Fruit fly (Drosophila melanogaster) whole organism, pupa: Measurements from ENCODE around the gene CG13038.
A peak's percentile ranks its signal among the peaks of the same experiment; 100 is the strongest.

ENCODE experiments used
- CG10348 ChIP-seq: fragments of 200-800 bp; sonication (Bioruptor generic); IDR thresholded peaks from 2 replicates; pipeline ENCODE4 v1.3.6; 2022; ENCODE audit warnings: missing biosample characterization, missing genetic modification characterization
- CG14655 ChIP-seq: fragments of 200-800 bp; sonication (Bioruptor generic); optimal IDR thresholded peaks from 3 replicates; lab custom pipeline; 2017; ENCODE audit warnings: mild to moderate bottlenecking, missing biosample characterization, missing genetic modification reagents, missing genetic modification characterization
- CG17806 ChIP-seq: fragments of 200-800 bp; sonication (Bioruptor generic); optimal IDR thresholded peaks from 2 replicates; lab custom pipeline; 2018; ENCODE audit warnings: missing biosample characterization, mild to moderate bottlenecking, missing genetic modification characterization, moderate library complexity
- CG32121 ChIP-seq: fragments of 200-800 bp; sonication (Bioruptor generic); IDR thresholded peaks from 2 replicates; pipeline ENCODE4 v1.3.6; 2022; ENCODE audit warnings: missing biosample characterization, missing genetic modification characterization
- Ets98B ChIP-seq: fragments of 200-800 bp; sonication (Bioruptor generic); IDR thresholded peaks from 2 replicates; pipeline ENCODE4 v1.3.6; 2022; ENCODE audit warnings: missing biosample characterization, missing genetic modification characterization
- Pif1A ChIP-seq: fragments of 200-800 bp; sonication (Bioruptor generic); optimal IDR thresholded peaks from 3 replicates; lab custom pipeline; 2016; ENCODE audit warnings: missing biosample characterization, missing genetic modification characterization
- gl ChIP-seq: fragments of 200-800 bp; sonication (Bioruptor generic); optimal IDR thresholded peaks from 2 replicates; lab custom pipeline; 2018; ENCODE audit warnings: missing biosample characterization, mild to moderate bottlenecking, missing genetic modification characterization

DNA sequence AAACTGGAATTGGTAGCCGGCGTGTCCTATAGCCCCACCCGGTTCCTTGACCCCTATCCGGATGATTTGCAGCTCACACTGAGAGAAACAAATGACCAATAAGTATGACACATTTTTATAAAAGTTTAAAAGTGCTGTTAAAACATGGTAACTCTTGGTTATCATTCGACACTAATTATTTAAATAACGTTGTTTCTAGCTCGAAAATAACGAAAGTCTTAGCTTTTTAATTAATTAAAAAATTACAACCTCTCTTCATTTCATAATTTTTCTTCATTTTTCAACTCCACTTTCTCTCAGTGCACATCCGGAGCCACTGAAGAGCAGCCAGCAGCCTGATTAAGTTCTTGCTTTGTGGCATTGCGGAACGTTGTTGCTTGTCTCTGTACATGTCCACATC, 36.5 kb upstream of the CG13038 start:
- peak; percentile 85 for TF ChIP-seq CG14655
- TF ChIP-seq gl, result peak; percentile 76
- 0 out of 2 replicates have a peak, but pooled peaks have one; percentile 24 for TF ChIP-seq CG32121 (GFP tag; lab: Robert Waterston, UW)
- peak; percentile 90 for TF ChIP-seq CG17806 (tag; lab: Kevin White, UChicago)
- no peak for TF ChIP-seq CG10348 (GFP tag; lab: Robert Waterston, UW)
- TF ChIP-seq Pif1A (GFP tag; lab: Kevin White, UChicago), result peak; percentile 81
- no peak for TF ChIP-seq Ets98B
